Worm (Caenorhabditis elegans) whole organism, mixed stage, embryonic: ENCODE measurements around the gene fard-1.
A peak's percentile ranks its signal among the peaks of the same experiment; 100 is the strongest.

Experiments
- M03D4.4 ChIP-seq: sonication (generic microtip); optimal IDR thresholded peaks from 2 replicates; lab custom pipeline; 2017; ENCODE audit warnings: mild to moderate bottlenecking, missing genetic modification characterization, missing compliant biosample characterization
- bed-3 ChIP-seq: fragments of 200-800 bp; sonication (Bioruptor generic); optimal IDR thresholded peaks from 3 replicates; lab custom pipeline; 2018; ENCODE audit warnings: mild to moderate bottlenecking, missing genetic modification characterization, moderate library complexity, missing compliant biosample characterization
- blmp-1 ChIP-seq: fragments of 150-350 bp; optimal IDR thresholded peaks from 2 replicates; lab custom pipeline; 2014; ENCODE audit warnings: missing biosample characterization, missing genetic modification characterization
- ceh-39 ChIP-seq: fragments of 150-350 bp; optimal IDR thresholded peaks from 2 replicates; lab custom pipeline; 2014; ENCODE audit warnings: missing biosample characterization, missing genetic modification characterization
- ceh-43 ChIP-seq: fragments of 200-800 bp; sonication (Bioruptor generic); optimal IDR thresholded peaks from 2 replicates; lab custom pipeline; 2018; ENCODE audit warnings: mild to moderate bottlenecking, missing genetic modification characterization, moderate library complexity, missing compliant biosample characterization
- ceh-83 ChIP-seq: fragments of 200-800 bp; sonication (Bioruptor generic); optimal IDR thresholded peaks from 2 replicates; lab custom pipeline; 2018; ENCODE audit warnings: mild to moderate bottlenecking, missing genetic modification characterization, missing compliant biosample characterization
- ces-1 ChIP-seq: fragments of 150-350 bp; optimal IDR thresholded peaks from 2 replicates; lab custom pipeline; 2014; ENCODE audit warnings: missing biosample characterization, missing genetic modification reagents, missing genetic modification characterization
- cnd-1 ChIP-seq: fragments of 200-800 bp; sonication (Bioruptor generic); optimal IDR thresholded peaks from 2 replicates; lab custom pipeline; 2018; ENCODE audit warnings: mild to moderate bottlenecking, missing genetic modification characterization, missing compliant biosample characterization
- drap-1 ChIP-seq: fragments of 200-800 bp; sonication (Bioruptor generic); optimal IDR thresholded peaks from 3 replicates; lab custom pipeline; 2018; ENCODE audit warnings: mild to moderate bottlenecking, missing genetic modification characterization, missing compliant biosample characterization
- elt-1 ChIP-seq: sonication (generic microtip); optimal IDR thresholded peaks from 2 replicates; lab custom pipeline; 2017; ENCODE audit warnings: missing genetic modification characterization, mild to moderate bottlenecking, missing compliant biosample characterization, antibody characterized with exemption, moderate library complexity, borderline replicate concordance; ENCODE audit not compliant: insufficient read depth
- elt-3 ChIP-seq: fragments of 150-350 bp; optimal IDR thresholded peaks from 2 replicates; lab custom pipeline; 2014; ENCODE audit warnings: missing biosample characterization, missing genetic modification characterization
- flh-1 ChIP-seq: fragments of 200-800 bp; sonication (Bioruptor generic); optimal IDR thresholded peaks from 2 replicates; lab custom pipeline; 2018; ENCODE audit warnings: mild to moderate bottlenecking, missing genetic modification characterization, moderate library complexity, missing compliant biosample characterization
- ham-2 ChIP-seq: fragments of 200-800 bp; sonication (Bioruptor generic); optimal IDR thresholded peaks from 2 replicates; lab custom pipeline; 2018; ENCODE audit warnings: mild to moderate bottlenecking, missing genetic modification characterization, missing compliant biosample characterization
- hlh-1 ChIP-seq: fragments of 150-350 bp; optimal IDR thresholded peaks from 2 replicates; lab custom pipeline; 2014; ENCODE audit warnings: missing biosample characterization, missing genetic modification reagents, missing genetic modification characterization
- lin-13 ChIP-seq: fragments of 150-350 bp; optimal IDR thresholded peaks from 2 replicates; lab custom pipeline; 2014; ENCODE audit warnings: missing biosample characterization, missing genetic modification characterization
- lin-32 ChIP-seq: fragments of 200-800 bp; sonication (Bioruptor generic); optimal IDR thresholded peaks from 2 replicates; lab custom pipeline; 2018; ENCODE audit warnings: mild to moderate bottlenecking, missing genetic modification characterization, missing compliant biosample characterization
- lsy-2 ChIP-seq: fragments of 150-350 bp; optimal IDR thresholded peaks from 2 replicates; lab custom pipeline; 2014; ENCODE audit warnings: missing biosample characterization, missing genetic modification characterization
- mab-5 ChIP-seq: fragments of 150-350 bp; optimal IDR thresholded peaks from 2 replicates; lab custom pipeline; 2014; ENCODE audit warnings: missing biosample characterization, missing genetic modification characterization
- mep-1 ChIP-seq: fragments of 150-350 bp; optimal IDR thresholded peaks from 2 replicates; lab custom pipeline; 2017; ENCODE audit warnings: missing biosample characterization, missing genetic modification reagents, missing genetic modification characterization, inconsistent platforms
- mls-2 ChIP-seq: sonication (generic microtip); optimal IDR thresholded peaks from 2 replicates; lab custom pipeline; 2016; ENCODE audit warnings: mild to moderate bottlenecking, missing genetic modification characterization, moderate library complexity, missing compliant biosample characterization
- nhr-12 ChIP-seq: fragments of 150-350 bp; optimal IDR thresholded peaks from 2 replicates; lab custom pipeline; 2014; ENCODE audit warnings: missing biosample characterization, missing genetic modification characterization
- nhr-2 ChIP-seq: fragments of 150-350 bp; optimal IDR thresholded peaks from 2 replicates; lab custom pipeline; 2014; ENCODE audit warnings: missing biosample characterization, missing genetic modification characterization
- nhr-237 ChIP-seq: fragments of 150-350 bp; optimal IDR thresholded peaks from 2 replicates; lab custom pipeline; 2014; ENCODE audit warnings: missing biosample characterization, missing genetic modification characterization
- nhr-28 ChIP-seq: fragments of 150-350 bp; optimal IDR thresholded peaks from 2 replicates; lab custom pipeline; 2014; ENCODE audit warnings: missing biosample characterization, missing genetic modification characterization
- nhr-76 ChIP-seq: sonication (generic microtip); optimal IDR thresholded peaks from 2 replicates; lab custom pipeline; 2017; ENCODE audit warnings: missing biosample characterization, missing genetic modification characterization
- pha-4 ChIP-seq: fragments of 150-350 bp; optimal IDR thresholded peaks from 2 replicates; lab custom pipeline; 2018; ENCODE audit warnings: missing biosample characterization, missing genetic modification reagents, missing genetic modification characterization
- sem-2 ChIP-seq: fragments of 200-800 bp; sonication (Bioruptor generic); optimal IDR thresholded peaks from 2 replicates; lab custom pipeline; 2018; ENCODE audit warnings: mild to moderate bottlenecking, missing genetic modification characterization, missing compliant biosample characterization
- snpc-4 ChIP-seq: fragments of 150-350 bp; optimal IDR thresholded peaks from 2 replicates; lab custom pipeline; 2014; ENCODE audit warnings: missing biosample characterization, missing genetic modification characterization
- sptf-1 ChIP-seq: sonication (generic microtip); optimal IDR thresholded peaks from 2 replicates; lab custom pipeline; 2017; ENCODE audit warnings: mild to moderate bottlenecking, missing genetic modification characterization, moderate library complexity, missing compliant biosample characterization
- tbx-8 ChIP-seq: fragments of 200-800 bp; sonication (Bioruptor generic); optimal IDR thresholded peaks from 2 replicates; lab custom pipeline; 2018; ENCODE audit warnings: mild to moderate bottlenecking, missing genetic modification characterization, moderate library complexity, missing compliant biosample characterization
- unc-120 ChIP-seq: sonication (generic microtip); optimal IDR thresholded peaks from 2 replicates; lab custom pipeline; 2017; ENCODE audit warnings: missing genetic modification characterization, missing compliant biosample characterization; ENCODE audit not compliant: poor library complexity, severe bottlenecking
- unc-39 ChIP-seq: fragments of 150-350 bp; optimal IDR thresholded peaks from 2 replicates; lab custom pipeline; 2014; ENCODE audit warnings: missing biosample characterization, missing genetic modification characterization
- unc-62 ChIP-seq: fragments of 150-350 bp; optimal IDR thresholded peaks from 2 replicates; lab custom pipeline; 2014; ENCODE audit warnings: missing biosample characterization, missing genetic modification reagents, missing genetic modification characterization
- zip-8 ChIP-seq: fragments of 150-350 bp; optimal IDR thresholded peaks from 2 replicates; lab custom pipeline; 2014; ENCODE audit warnings: missing biosample characterization, missing genetic modification characterization
- ztf-11 ChIP-seq: fragments of 150-350 bp; optimal IDR thresholded peaks from 2 replicates; lab custom pipeline; 2014; ENCODE audit warnings: missing biosample characterization, missing genetic modification characterization

fard-1 gene

DNA sequence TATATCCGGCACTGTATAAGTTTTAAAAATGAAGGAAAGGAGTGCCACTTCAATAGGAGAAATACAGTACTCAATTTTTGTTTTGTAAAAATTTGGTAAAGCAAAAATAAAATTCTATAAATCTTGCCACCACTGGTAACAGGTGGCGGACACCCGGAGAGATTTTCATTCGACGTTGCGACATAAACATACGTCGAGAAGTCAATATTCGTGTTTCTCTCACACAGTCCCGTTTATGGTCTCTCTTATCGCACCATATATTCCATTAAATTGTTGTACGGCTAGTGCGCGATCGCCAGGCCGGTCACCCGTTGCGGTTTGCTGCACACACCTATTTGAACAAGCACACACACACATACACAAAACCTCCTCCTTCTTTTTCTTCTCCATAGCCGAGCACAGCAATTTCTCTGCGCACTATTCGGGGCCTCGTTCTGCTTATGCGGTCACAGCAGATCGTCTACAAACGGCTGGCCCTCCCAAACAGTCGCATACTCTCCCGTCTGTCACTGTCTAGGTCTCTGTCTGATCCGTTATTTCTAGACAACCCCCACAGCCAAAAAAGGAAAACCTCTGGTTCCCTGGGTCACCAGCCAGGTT, 32.2 kb upstream of the fard-1 start:
- TF ChIP-seq lin-13 (no peak), ceh-39 (no peak), drap-1 (GFP tag; lab: Kevin White, UChicago) (no peak), snpc-4 (tag; lab: Kevin White, UChicago) (no peak), ces-1 (no peak), flh-1 (no peak), mep-1 (no peak), ham-2 (GFP tag; lab: Kevin White, UChicago) (peak; percentile 80), unc-39 (tag; lab: Kevin White, UChicago) (no peak), mls-2 (tag; lab: Kevin White, UChicago) (peak; percentile 12), unc-120 (tag; lab: Kevin White, UChicago) (no peak), unc-62 (GFP tag; lab: Kevin White, UChicago) (no peak), tbx-8 (GFP tag; lab: Kevin White, UChicago) (no peak), nhr-237 (tag; lab: Kevin White, UChicago) (no peak), ceh-43 (GFP tag; lab: Kevin White, UChicago) (no peak), M03D4.4 (tag; lab: Kevin White, UChicago) (no peak), lsy-2 (tag; lab: Kevin White, UChicago) (no peak), ztf-11 (tag; lab: Kevin White, UChicago) (no peak), cnd-1 (tag; lab: Kevin White, UChicago) (peak; percentile 60), lin-32 (GFP tag; lab: Kevin White, UChicago) (peak; percentile 14), sem-2 (GFP tag; lab: Kevin White, UChicago) (no peak), nhr-12 (no peak), hlh-1 (tag; lab: Kevin White, UChicago) (no peak), zip-8 (tag; lab: Kevin White, UChicago) (no peak), elt-1 (tag; lab: Kevin White, UChicago) (no peak), mab-5 (no peak), elt-3 (tag; lab: Kevin White, UChicago) (no peak), ceh-83 (GFP tag; lab: Kevin White, UChicago) (no peak), bed-3 (no peak), nhr-76 (tag; lab: Kevin White, UChicago) (no peak), sptf-1 (tag; lab: Kevin White, UChicago) (peak; percentile 48), nhr-28 (tag; lab: Kevin White, UChicago) (no peak), nhr-2 (tag; lab: Kevin White, UChicago) (peak; percentile 76), pha-4 (tag; lab: Kevin White, UChicago) (peak; percentile 52)
- TF ChIP-seq, all 35 proteins: peak for 7

DNA sequence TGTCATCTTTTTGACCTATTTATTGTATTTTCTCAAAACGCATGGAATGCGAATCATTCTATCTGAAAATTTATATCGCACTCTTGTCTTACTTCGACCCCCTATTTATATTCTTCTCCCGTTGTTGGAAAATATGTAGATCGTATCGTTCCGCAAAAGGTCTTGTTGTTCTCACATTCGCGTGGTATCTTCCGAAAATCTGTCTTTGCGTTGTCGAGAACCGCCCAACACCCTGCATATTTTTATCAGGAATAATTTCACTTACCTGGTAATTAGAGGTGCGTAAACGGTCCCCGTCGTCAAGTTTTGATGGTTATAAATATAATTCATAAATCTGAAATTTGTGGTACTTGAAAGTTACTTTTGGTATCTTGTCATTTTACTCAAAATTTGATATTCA, 30.3 kb upstream of the fard-1 start:
- TF ChIP-seq elt-1 (tag; lab: Kevin White, UChicago): peak; percentile 73
- TF ChIP-seq unc-120 (tag; lab: Kevin White, UChicago): no peak

DNA sequence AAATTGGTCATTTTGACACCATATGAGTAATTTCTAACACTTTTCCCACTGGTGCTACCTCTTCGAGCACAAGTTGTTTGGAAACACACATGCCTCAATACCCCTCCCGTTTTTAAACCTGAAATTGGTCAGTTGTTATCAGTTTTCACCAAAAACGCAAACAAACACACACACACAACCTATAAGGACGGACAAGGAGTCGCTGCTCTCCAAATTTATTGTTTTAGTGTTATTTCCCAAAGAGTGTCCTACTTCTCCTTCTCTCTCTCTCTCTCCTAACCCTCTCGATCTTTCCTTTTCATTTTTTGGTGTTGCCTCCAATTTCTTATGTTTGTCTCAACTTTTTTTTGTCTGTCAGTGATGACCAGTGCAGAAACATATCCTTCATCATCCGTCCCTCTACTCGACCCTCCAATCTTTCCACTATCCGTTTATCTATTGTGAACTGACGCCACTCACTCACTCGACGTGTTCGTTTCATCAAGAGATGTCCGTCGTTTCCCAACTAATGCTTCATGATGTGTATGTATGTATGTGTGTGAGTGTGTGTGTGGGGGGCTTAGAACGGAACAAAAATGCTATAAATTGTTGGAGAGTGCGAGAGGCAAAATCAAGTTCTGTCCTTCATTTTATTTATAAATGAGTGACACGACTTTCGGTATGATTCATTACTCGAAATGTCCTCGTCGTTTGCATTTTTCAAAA, 29.3 kb upstream of the fard-1 start:
- no peak for TF ChIP-seq bed-3
- TF ChIP-seq unc-62 (GFP tag; lab: Kevin White, UChicago): peak; percentile 68
- TF ChIP-seq blmp-1 (tag; lab: Kevin White, UChicago): no peak
- TF ChIP-seq hlh-1 (tag; lab: Kevin White, UChicago): no peak
- TF ChIP-seq nhr-28 (tag; lab: Kevin White, UChicago): no peak
- no peak for TF ChIP-seq flh-1
